Worm (Caenorhabditis elegans): ENCODE data around the gene tag-266.

DNA sequence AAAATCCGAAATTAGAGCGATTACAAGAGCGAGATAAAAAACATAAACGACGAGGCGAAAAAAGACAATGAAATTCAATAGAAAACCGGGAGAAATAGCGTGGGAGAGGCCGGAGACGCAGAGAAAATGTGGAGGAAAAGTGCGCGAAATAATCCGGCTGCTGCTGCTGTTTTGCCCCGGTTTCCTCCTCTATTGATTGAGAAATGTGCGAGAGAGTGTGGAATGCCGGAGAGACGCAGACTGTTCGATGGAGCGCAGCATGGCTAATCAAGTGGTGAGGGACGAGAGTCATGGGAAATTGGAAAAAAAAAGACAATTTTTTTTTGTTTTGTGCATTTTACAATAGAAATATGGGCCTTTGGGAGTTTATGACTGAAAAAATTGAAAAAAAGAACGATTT is 41.9 kb downstream of the tag-266 start:
- 0 out of 2 replicates have a peak, but pooled peaks have one; percentile 22 for TF ChIP-seq flt-1 (GFP tag; IDR thresholded peaks at IDR 0.05)
- TF ChIP-seq cog-1 (tag; optimal IDR thresholded peaks at IDR 0.05): peak; percentile 38
- no peak for TF ChIP-seq tab-1 (GFP tag; IDR thresholded peaks at IDR 0.05)
- peak; percentile 91 for TF ChIP-seq T22C8.4 (GFP tag; IDR thresholded peaks at IDR 0.05)
